Fruit fly (Drosophila melanogaster): ENCODE results near the gene GstZ2.

Gene GstZ2

DNA sequence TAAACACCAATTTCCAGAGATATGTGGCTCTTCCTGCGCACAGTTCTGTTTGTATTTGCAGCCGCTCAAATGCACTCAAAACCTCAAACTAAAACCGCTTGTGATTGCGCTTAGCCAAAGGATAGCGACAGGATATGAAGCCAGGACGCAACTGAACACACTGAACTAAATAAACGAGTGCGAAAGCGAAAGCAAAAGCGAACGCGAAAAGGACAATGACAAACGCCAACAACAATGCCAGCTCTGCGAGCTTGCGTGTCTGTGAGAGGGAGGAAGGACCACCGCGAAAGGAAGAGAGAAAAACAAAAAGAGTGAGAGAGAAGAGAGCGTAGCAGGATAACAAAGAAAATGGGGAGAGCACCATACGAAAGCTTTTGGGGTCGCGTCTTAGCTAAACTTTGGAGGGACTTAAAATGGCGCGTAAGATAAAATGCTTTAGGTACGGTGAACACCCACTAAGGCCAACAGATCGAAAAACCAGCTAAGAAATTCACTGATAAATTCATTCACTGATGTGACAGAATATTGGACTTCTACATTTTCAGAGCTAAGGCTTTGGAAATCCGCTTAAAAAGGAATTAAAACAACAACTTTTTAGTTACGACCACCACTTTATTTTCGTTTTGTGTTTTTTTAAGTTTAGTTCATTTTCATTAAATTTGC is at the start of gene GstZ2:
Gene GstZ2, minus strand, starts transcription at position 165 of the 663 bp plus-strand sequence.
- TF ChIP-seq CG17801 (GFP tag; optimal IDR thresholded peaks at IDR 0.05; ENCODE audit: partially characterized antibody), result no peak

dm6 chr3R:9510070-9510518 is 49.6 kb upstream of the GstZ2 start, which contains the start of gene rump:
Gene rump (minus strand): TSS chr3R:9510324.
- no peak for TF ChIP-seq CG17801 (GFP tag; optimal IDR thresholded peaks at IDR 0.05; ENCODE audit: partially characterized antibody)

DNA sequence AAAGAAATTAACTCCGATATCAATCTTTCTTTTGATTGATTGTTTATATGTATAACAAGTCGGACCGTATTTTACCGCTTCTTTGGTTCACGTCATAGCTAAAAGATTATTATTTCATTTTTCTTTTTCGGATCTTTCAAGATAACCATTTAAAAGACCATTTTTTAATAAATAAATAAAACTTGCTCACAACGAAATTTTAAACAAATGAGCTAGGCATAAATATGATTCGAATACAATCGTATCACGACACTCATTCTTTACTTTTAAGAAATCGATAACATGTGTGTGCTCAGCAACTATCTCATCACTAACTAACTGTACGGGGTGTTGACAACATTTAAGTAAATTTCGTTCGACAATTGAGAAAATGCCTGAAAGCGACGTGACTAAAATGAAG is 43.9 kb upstream of the GstZ2 start, which contains the start of gene CG8149:
Gene CG8149, plus strand, starts transcription at position 302 of the 400 bp plus-strand sequence.
- TF ChIP-seq CG17801 (GFP tag; optimal IDR thresholded peaks at IDR 0.05; ENCODE audit: partially characterized antibody), result peak; percentile 28

dm6 chr3R:9503329-9504088 is 43.1 kb upstream of the GstZ2 start:
- TF ChIP-seq CG17801 (GFP tag; optimal IDR thresholded peaks at IDR 0.05; ENCODE audit: partially characterized antibody), result no peak

- TF ChIP-seq CG17801 (GFP tag; optimal IDR thresholded peaks at IDR 0.05; ENCODE audit: partially characterized antibody), result peak; percentile 68
Measured at dm6 chr3R:9502416-9502763, 41.9 kb upstream of the GstZ2 start, which contains the start of gene RhoL. Gene RhoL (minus strand): TSS chr3R:9502581.

dm6 chr3R:9501489-9502415 is 41.3 kb upstream of the GstZ2 start:
- no peak for TF ChIP-seq CG17801 (GFP tag; optimal IDR thresholded peaks at IDR 0.05; ENCODE audit: partially characterized antibody)

DNA sequence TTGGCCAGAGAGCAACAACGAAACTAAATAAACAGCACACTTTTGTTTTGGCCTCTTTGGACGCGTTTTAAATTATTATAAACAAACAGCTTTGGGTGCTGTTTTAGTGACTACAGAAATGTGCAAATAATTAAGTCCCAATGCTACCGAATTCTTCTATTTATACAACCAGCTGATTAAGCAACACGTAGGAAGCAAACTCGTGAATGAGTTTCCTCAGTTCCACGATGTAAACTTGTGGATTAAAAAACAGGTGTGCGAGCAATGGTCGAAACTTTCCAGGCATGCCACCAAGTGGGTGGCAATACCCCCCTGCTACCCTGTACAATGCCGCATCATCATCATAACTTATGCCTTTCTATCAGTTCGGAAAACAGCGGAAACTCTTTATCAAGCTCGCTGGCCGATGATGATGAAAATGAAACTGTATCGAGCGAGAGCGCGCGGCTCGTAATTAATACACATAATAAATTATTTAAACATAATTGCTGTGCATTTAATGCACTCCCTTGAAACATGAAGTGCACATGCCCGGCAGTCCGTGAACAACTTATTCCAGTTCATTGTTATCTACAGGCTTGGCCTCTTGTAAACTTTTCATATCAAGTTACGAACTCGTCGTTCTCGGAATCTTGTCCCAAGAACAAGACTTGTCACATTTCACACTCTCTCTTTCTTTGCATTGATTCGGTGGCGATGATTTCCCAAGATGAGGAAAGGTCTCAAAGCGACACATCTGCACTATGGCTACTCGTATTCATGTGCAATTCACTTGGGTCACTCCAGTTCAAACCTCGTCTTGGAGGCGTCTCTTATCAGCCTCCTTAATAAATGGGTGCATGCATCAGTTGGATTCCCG is 40.0 kb upstream of the GstZ2 start:
- no peak for TF ChIP-seq CG17801 (GFP tag; optimal IDR thresholded peaks at IDR 0.05; ENCODE audit: partially characterized antibody)

dm6 chr3R:9499238-9499637 is 38.8 kb upstream of the GstZ2 start:
- no peak for TF ChIP-seq CG17801 (GFP tag; optimal IDR thresholded peaks at IDR 0.05; ENCODE audit: partially characterized antibody)

DNA sequence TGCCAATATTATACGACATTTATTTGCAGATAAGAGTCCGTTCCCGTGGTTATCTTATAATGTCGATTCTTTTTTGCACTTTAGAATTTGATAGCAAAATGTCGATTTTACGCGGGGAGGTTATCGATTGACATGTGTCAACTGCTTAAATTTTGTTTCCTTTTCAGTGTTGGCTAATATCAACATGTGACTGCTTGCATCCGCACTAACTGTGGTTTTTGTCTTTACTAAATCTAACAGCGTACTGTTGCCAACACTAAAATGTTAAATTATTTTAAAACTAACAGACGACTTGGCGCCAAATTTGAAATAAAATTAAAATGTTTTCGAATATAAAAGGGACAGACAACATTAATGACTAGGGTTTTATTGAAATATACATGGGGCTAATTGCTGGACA is 36.3 kb upstream of the GstZ2 start:
- TF ChIP-seq CG17801 (GFP tag; optimal IDR thresholded peaks at IDR 0.05; ENCODE audit: partially characterized antibody), result no peak

DNA sequence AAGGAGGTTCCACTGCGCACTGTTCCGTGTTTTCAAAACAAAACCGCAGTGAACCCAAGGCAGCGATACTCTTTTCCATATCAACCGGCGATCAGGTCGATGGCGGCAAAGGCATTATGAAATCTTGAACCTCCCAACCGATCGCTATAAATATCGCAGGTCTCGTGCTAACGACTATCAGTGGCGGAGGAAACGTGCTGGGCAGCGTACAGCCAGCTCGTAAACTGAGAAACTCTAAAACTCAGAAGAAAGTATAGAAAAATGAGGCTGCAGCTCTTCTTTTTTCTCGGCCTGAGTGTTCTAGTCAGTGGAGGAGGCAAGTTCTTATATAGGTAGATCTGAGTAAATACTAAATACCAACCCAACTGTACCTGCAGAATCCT is 34.2 kb upstream of the GstZ2 start, which contains the start of gene phu:
Gene phu, plus strand, starts transcription at position 175 of the 383 bp plus-strand sequence.
- no peak for TF ChIP-seq CG17801 (GFP tag; optimal IDR thresholded peaks at IDR 0.05; ENCODE audit: partially characterized antibody)

DNA sequence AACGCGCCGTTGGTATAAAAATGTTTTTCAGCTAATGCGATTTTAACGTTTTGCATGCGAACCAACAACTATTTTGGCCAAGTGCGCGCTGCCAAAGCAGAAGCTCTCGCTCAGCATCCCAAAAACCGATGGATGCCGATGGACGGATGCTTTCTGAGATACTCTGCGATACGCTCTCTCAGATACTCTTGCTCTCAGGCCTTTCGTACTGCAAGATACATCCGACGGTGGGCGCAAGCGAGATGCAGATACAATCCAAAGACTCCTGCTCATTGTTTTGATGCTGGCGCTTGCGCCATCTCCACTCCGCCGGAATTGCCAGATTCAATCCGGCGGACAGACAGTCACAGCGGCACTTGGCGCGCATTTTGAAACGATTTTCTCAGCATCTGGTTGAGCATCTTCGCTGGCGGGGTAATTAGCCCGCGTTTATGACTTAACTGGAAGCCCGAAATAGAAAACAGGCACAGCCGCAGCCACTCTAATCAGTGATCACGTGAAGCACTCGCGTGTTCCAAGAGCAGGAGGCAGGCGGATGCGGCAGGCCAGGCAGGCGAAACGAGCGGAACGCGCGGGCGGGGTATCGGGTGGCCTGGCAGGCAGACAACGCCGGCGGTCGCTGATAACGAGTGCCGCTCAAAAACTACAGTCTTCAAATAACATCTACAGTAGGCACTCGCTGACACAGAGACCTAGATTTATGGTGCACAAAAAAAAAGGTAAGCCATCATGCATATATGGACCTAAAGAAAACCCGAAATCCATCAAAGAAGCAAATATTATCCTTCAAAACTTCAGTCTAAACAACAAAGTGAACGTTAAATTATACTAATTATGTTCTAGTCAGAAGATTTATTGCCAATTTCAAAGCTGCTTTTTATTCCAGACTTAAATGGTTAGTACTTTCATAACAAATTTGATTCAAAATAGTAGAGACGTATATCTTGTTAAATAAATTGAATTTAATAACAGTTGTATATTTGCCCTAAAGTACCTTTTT is 33.5 kb upstream of the GstZ2 start, which contains the start of gene CG16779:
Gene CG16779, minus strand, starts transcription at position 51 of the 1,000 bp plus-strand sequence.
- TF ChIP-seq CG17801 (GFP tag; optimal IDR thresholded peaks at IDR 0.05; ENCODE audit: partially characterized antibody), result no peak

dm6 chr3R:9492100-9492499 is 31.6 kb upstream of the GstZ2 start:
- TF ChIP-seq CG17801 (GFP tag; optimal IDR thresholded peaks at IDR 0.05; ENCODE audit: partially characterized antibody), result no peak

dm6 chr3R:9491065-9491567 is 30.7 kb upstream of the GstZ2 start:
- TF ChIP-seq CG17801 (GFP tag; optimal IDR thresholded peaks at IDR 0.05; ENCODE audit: partially characterized antibody), result no peak
